Worm (Caenorhabditis elegans) whole organism, L2 larva: Measurements from ENCODE around the gene F43C11.12.

Experiments
- C34F6.9 ChIP-seq: fragments of 150-350 bp; optimal IDR thresholded peaks from 2 replicates; lab custom pipeline; 2014; ENCODE audit warnings: missing biosample characterization, missing genetic modification characterization
- F13H6.1 ChIP-seq: sonication (generic microtip); optimal IDR thresholded peaks from 2 replicates; lab custom pipeline; 2016; ENCODE audit warnings: missing genetic modification characterization, missing compliant biosample characterization
- R02D3.7 ChIP-seq: fragments of 150-350 bp; optimal IDR thresholded peaks from 2 replicates; lab custom pipeline; 2014; ENCODE audit warnings: missing biosample characterization, missing genetic modification characterization
- Y55F3AM.14 ChIP-seq: fragments of 200-800 bp; sonication (Bioruptor generic); optimal IDR thresholded peaks from 2 replicates; lab custom pipeline; 2018; ENCODE audit warnings: mild to moderate bottlenecking, missing genetic modification characterization, missing compliant biosample characterization
- ZK546.5 ChIP-seq: sonication (generic microtip); optimal IDR thresholded peaks from 2 replicates; lab custom pipeline; 2017; ENCODE audit warnings: missing biosample characterization, missing genetic modification characterization
- alr-1 ChIP-seq: fragments of 150-350 bp; optimal IDR thresholded peaks from 2 replicates; lab custom pipeline; 2014; ENCODE audit warnings: missing biosample characterization, missing genetic modification characterization
- aly-2 ChIP-seq: fragments of 150-350 bp; optimal IDR thresholded peaks from 2 replicates; lab custom pipeline; 2014; ENCODE audit warnings: missing biosample characterization, missing genetic modification characterization
- ama-1 ChIP-seq: fragments of 150-350 bp; optimal IDR thresholded peaks from 2 replicates; lab custom pipeline; 2018; ENCODE audit warnings: inconsistent platforms
- blmp-1 ChIP-seq: sonication (generic microtip); optimal IDR thresholded peaks from 2 replicates; lab custom pipeline; 2017; ENCODE audit warnings: missing genetic modification characterization, mild to moderate bottlenecking, missing compliant biosample characterization, antibody characterized with exemption, moderate library complexity; ENCODE audit not compliant: insufficient read depth
- ceh-16 ChIP-seq: fragments of 150-350 bp; optimal IDR thresholded peaks from 2 replicates; lab custom pipeline; 2014; ENCODE audit warnings: missing biosample characterization, missing genetic modification characterization
- ceh-82 ChIP-seq: fragments of 150-350 bp; optimal IDR thresholded peaks from 2 replicates; lab custom pipeline; 2014; ENCODE audit warnings: missing biosample characterization, missing genetic modification characterization
- crh-2 ChIP-seq: sonication (generic microtip); optimal IDR thresholded peaks from 2 replicates; lab custom pipeline; 2017; ENCODE audit warnings: missing biosample characterization, missing genetic modification characterization
- egl-27 ChIP-seq: sonication (generic microtip); optimal IDR thresholded peaks from 3 replicates; lab custom pipeline; 2017; ENCODE audit warnings: missing biosample characterization, missing genetic modification reagents, missing genetic modification characterization
- elt-1 ChIP-seq: fragments of 150-350 bp; optimal IDR thresholded peaks from 2 replicates; lab custom pipeline; 2014; ENCODE audit warnings: missing biosample characterization, missing genetic modification characterization
- fos-1 ChIP-seq: fragments of 150-350 bp; optimal IDR thresholded peaks from 2 replicates; lab custom pipeline; 2014; ENCODE audit warnings: missing biosample characterization, missing genetic modification characterization
- gmeb-1 ChIP-seq: fragments of 150-350 bp; optimal IDR thresholded peaks from 2 replicates; lab custom pipeline; 2014; ENCODE audit warnings: missing biosample characterization, missing genetic modification characterization
- lin-11 ChIP-seq: fragments of 150-350 bp; sonication (generic microtip); optimal IDR thresholded peaks from 2 replicates; lab custom pipeline; 2014; ENCODE audit warnings: missing biosample characterization, missing genetic modification characterization, inconsistent platforms, mixed read lengths
- lin-13 ChIP-seq: fragments of 150-350 bp; optimal IDR thresholded peaks from 2 replicates; lab custom pipeline; 2014; ENCODE audit warnings: missing biosample characterization, missing genetic modification reagents, missing genetic modification characterization
- lin-39 ChIP-seq: fragments of 150-350 bp; optimal IDR thresholded peaks from 2 replicates; lab custom pipeline; 2014; ENCODE audit warnings: missing biosample characterization, missing genetic modification reagents, missing genetic modification characterization
- lsy-2 ChIP-seq, 2 experiments: fragments of 150-350 bp in 1 of 2; sonication (generic microtip) in 1 of 2; optimal IDR thresholded peaks; 2 replicates each; lab custom pipeline; 2014 to 2017; ENCODE audit warnings: missing biosample characterization in 2 of 2, missing genetic modification characterization in 2 of 2
- mbf-1 ChIP-seq: sonication (generic microtip); optimal IDR thresholded peaks from 2 replicates; lab custom pipeline; 2017; ENCODE audit warnings: missing biosample characterization, missing genetic modification characterization
- mdl-1 ChIP-seq, 2 experiments: fragments of 150-350 bp in 1 of 2; sonication (generic microtip) in 1 of 2; optimal IDR thresholded peaks; 2 replicates each; lab custom pipeline; 2017; ENCODE audit warnings: missing biosample characterization in 2 of 2, missing genetic modification characterization in 2 of 2
- nhr-129 ChIP-seq: fragments of 150-350 bp; optimal IDR thresholded peaks from 2 replicates; lab custom pipeline; 2014; ENCODE audit warnings: missing biosample characterization, missing genetic modification characterization
- nhr-23 ChIP-seq: fragments of 150-350 bp; optimal IDR thresholded peaks from 2 replicates; lab custom pipeline; 2014; ENCODE audit warnings: missing biosample characterization, missing genetic modification reagents, missing genetic modification characterization
- nhr-25 ChIP-seq: fragments of 150-350 bp; sonication (generic microtip); optimal IDR thresholded peaks from 3 replicates; lab custom pipeline; 2014; ENCODE audit warnings: missing biosample characterization, missing genetic modification characterization
- nhr-77 ChIP-seq: fragments of 150-350 bp; optimal IDR thresholded peaks from 2 replicates; lab custom pipeline; 2014; ENCODE audit warnings: missing biosample characterization, missing genetic modification characterization
- sem-4 ChIP-seq: fragments of 150-350 bp; optimal IDR thresholded peaks from 2 replicates; lab custom pipeline; 2014; ENCODE audit warnings: missing biosample characterization, missing genetic modification reagents, missing genetic modification characterization
- skn-1 ChIP-seq: sonication (generic microtip); optimal IDR thresholded peaks from 2 replicates; lab custom pipeline; 2017; ENCODE audit warnings: missing biosample characterization, missing genetic modification characterization
- sma-3 ChIP-seq: sonication (generic microtip); optimal IDR thresholded peaks from 2 replicates; lab custom pipeline; 2016; ENCODE audit warnings: missing genetic modification reagents, missing genetic modification characterization, missing compliant biosample characterization
- sma-9 ChIP-seq, 2 experiments: fragments of 150-350 bp in 1 of 2; sonication (generic microtip) in 1 of 2; optimal IDR thresholded peaks; 2 replicates each; lab custom pipeline; 2014 to 2016; ENCODE audit warnings: missing genetic modification characterization in 2 of 2, mild to moderate bottlenecking in 1 of 2, missing biosample characterization in 1 of 2, missing compliant biosample characterization in 1 of 2, missing genetic modification reagents in 1 of 2, moderate library complexity in 1 of 2
- snpc-4 ChIP-seq: fragments of 150-350 bp; optimal IDR thresholded peaks from 2 replicates; lab custom pipeline; 2014; ENCODE audit warnings: missing biosample characterization, missing genetic modification characterization
- unc-39 ChIP-seq: fragments of 150-350 bp; optimal IDR thresholded peaks from 2 replicates; lab custom pipeline; 2014; ENCODE audit warnings: missing biosample characterization, missing genetic modification characterization
- unc-55 ChIP-seq: fragments of 150-350 bp; sonication (generic microtip); optimal IDR thresholded peaks from 3 replicates; lab custom pipeline; 2014; ENCODE audit warnings: missing biosample characterization, missing genetic modification reagents, missing genetic modification characterization
- unc-62 ChIP-seq: fragments of 150-350 bp; optimal IDR thresholded peaks from 2 replicates; lab custom pipeline; 2014; ENCODE audit warnings: missing biosample characterization, missing genetic modification reagents, missing genetic modification characterization
- ztf-11 ChIP-seq: sonication (generic microtip); optimal IDR thresholded peaks from 2 replicates; lab custom pipeline; 2017; ENCODE audit warnings: missing biosample characterization, missing genetic modification characterization
- ztf-4 ChIP-seq: fragments of 150-350 bp; optimal IDR thresholded peaks from 2 replicates; lab custom pipeline; 2014; ENCODE audit warnings: missing biosample characterization, missing genetic modification characterization

Gene F43C11.12

DNA sequence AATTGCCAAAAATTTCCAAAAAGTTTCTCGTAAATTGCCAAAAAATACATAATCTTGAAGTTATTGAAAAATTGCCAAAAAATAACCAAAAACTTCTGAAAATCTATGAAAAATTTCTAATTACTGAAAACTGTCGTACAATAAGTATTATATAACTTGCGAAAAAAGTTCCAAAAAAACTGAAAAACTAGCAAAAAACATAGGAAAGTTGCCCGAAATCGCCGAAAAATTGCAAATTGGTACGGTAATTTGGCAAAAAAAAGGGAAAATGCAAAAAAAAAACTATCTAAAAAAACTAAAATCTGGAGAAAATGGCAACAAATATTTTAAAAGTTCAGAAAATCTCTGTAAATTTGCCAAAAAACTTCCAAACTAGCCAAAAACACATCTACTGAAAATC, 25.0 kb downstream of the F43C11.12 start, which contains the start of gene enri-1:
Gene enri-1 (minus strand): TSS at position 101 of the 400 bp plus-strand sequence.
- TF ChIP-seq ZK546.5 (tag; lab: Kevin White, UChicago) (no peak), ceh-82 (no peak), unc-62 (GFP tag; lab: Kevin White, UChicago) (no peak), egl-27 (no peak), sma-9 (GFP tag; optimal IDR thresholded peaks at IDR 0.05; lab: Kevin White, UChicago) (no peak), sma-9 (tag; optimal IDR thresholded peaks at IDR 0.05; lab: Kevin White, UChicago) (no peak), nhr-25 (no peak), snpc-4 (tag; lab: Kevin White, UChicago) (no peak)

DNA sequence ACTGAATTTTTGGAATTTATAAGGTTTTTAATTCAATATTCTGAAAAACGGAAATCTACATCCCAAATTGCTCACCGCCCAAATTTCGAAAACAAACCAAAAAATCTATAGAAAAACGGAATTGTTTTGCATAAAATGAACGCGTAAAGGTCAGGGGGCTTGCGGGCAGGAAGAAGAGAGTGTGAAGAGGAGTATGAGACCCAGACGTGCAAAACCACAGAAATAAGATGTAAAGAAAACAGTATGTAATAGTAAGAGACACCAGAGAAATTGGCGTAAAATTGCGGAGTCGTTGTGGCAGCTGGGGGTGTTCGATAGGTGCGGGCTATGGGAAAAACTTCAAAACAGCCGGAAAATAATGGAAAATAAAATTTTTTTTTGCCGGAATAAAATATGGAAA, 25.5 kb downstream of the F43C11.12 start:
- TF ChIP-seq crh-2: peak; percentile 14
- TF ChIP-seq blmp-1 (tag; lab: Kevin White, UChicago): no peak
- TF ChIP-seq snpc-4 (tag; lab: Kevin White, UChicago): no peak
- no peak for TF ChIP-seq ZK546.5 (tag; lab: Kevin White, UChicago)
- TF ChIP-seq mbf-1: no peak
- TF ChIP-seq lsy-2 (tag; optimal IDR thresholded peaks at IDR 0.05; lab: Kevin White, UChicago): peak in 1 of 2 experiments; percentile 38
- TF ChIP-seq unc-55 (GFP tag; lab: Kevin White, UChicago): peak; percentile 26
- TF ChIP-seq ceh-82: no peak
- TF ChIP-seq Y55F3AM.14 (GFP tag; lab: Kevin White, UChicago): no peak
- no peak for TF ChIP-seq lin-13 (GFP tag; lab: Kevin White, UChicago)
- no peak for TF ChIP-seq elt-1
- TF ChIP-seq skn-1 (tag; lab: Kevin White, UChicago): no peak
- no peak for TF ChIP-seq alr-1 (tag; lab: Kevin White, UChicago)
- TF ChIP-seq sem-4 (tag; lab: Kevin White, UChicago): no peak
- no peak for TF ChIP-seq lin-39
- no peak for TF ChIP-seq nhr-23
- TF ChIP-seq egl-27: no peak
- no peak for TF ChIP-seq nhr-25
- no peak for TF ChIP-seq aly-2 (tag; lab: Kevin White, UChicago)

DNA sequence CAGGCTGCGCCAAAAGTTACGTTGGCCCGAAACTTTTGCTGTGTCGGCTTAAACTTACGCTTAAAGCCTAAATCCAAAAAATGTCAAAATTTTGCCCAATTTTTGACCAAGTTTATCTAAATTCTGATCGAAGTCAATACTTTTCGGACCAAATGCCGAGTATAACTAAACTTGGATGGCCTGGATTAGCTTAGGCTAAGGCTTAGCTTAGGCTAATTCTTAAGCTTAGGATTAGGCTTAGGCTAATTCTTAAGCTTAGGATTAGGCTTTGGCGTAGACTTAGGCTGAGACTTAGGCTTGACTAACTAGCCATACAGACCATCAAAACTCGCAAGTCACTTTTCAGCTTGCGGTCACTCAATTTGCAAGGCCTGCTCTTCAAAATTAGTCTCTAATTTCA, 30.3 kb downstream of the F43C11.12 start:
- TF ChIP-seq Y55F3AM.14 (GFP tag; lab: Kevin White, UChicago) (no peak), skn-1 (tag; lab: Kevin White, UChicago) (no peak), F13H6.1 (tag; lab: Kevin White, UChicago) (no peak), ztf-11 (no peak), nhr-23 (no peak)

DNA sequence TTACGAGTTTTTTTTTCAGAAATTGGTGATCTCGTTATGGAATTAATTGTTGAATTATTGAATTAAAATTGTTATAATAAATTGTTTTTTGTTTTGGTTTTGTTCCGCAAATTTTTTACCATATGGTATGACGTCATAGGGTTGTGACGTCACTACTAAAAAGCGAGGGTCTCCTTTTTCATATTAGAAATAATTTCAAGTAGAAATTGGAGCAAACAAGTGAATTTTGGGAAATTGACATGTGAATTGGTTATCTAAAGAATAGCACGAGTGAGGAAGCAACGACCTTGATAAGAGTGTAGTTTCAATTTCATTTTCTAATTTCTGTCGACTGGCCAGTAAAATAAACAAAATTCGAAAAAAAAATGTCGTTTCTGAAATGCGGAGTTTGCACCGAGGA, 31.0 kb downstream of the F43C11.12 start, which contains the start of gene F43C11.7:
Gene F43C11.7 (plus strand): TSS at position 326 of the 400 bp plus-strand sequence.
- peak; percentile 26 for TF ChIP-seq gmeb-1 (tag; lab: Kevin White, UChicago)
- TF ChIP-seq fos-1 (tag; lab: Kevin White, UChicago): peak; percentile 60
- no peak for TF ChIP-seq elt-1
- TF ChIP-seq, all 48 proteins: peak for 2

DNA sequence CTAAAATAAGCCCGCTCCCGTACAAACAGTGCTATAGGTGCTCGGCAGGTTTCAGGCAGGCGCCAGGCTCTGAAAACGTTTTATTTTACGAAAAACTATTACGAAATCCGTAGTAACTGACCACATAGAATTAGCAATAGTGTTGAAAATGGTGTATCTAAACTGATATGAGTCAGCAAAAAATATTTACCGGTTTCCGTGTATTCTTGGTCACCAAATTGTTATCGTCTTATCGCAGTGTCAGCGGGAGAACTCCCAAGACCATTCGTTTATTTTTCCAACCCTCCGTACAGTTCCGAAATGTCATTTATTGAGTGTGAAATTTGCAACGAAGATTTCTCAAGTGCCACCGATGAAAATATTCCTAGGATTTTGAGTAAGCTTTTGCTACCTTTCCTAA, 34.3 kb downstream of the F43C11.12 start, which contains the start of gene F43C11.8:
Gene F43C11.8 (plus strand): TSS at position 301 of the 400 bp plus-strand sequence.
- no peak for TF ChIP-seq alr-1 (tag; lab: Kevin White, UChicago)
- TF ChIP-seq ztf-4 (tag; lab: Kevin White, UChicago): no peak
- TF ChIP-seq fos-1 (tag; lab: Kevin White, UChicago): peak; percentile 1

DNA sequence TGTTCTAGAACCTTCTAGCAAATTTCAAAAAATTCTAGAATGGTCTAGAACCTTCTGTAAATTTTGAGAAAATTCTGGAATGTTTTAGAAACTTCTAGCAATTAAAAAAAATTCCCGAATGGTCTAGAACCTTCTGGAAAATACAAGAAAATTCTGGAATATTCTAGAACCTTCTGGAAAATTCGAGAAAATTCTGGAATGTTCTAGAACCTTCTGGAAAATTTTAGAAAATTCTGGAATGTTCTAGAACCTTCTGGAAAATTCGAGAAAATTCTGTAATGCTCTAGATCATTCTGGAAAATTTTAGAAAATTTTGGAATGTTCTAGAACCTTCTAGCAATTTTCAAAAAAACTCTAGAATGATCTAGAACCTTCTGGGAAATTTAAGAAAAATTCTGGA, 36.1 kb downstream of the F43C11.12 start:
- no peak for TF ChIP-seq lsy-2 (tag; optimal IDR thresholded peaks at IDR 0.05; lab: Kevin White, UChicago)
- no peak for TF ChIP-seq Y55F3AM.14 (GFP tag; lab: Kevin White, UChicago)
- no peak for TF ChIP-seq snpc-4 (tag; lab: Kevin White, UChicago)
- TF ChIP-seq ztf-4 (tag; lab: Kevin White, UChicago): no peak
- no peak for TF ChIP-seq nhr-23
- TF ChIP-seq ceh-16 (tag; lab: Kevin White, UChicago): no peak
- TF ChIP-seq nhr-129 (tag; lab: Kevin White, UChicago): no peak
- no peak for TF ChIP-seq sma-3 (GFP tag; lab: Kevin White, UChicago)
- no peak for TF ChIP-seq mdl-1 (tag; optimal IDR thresholded peaks at IDR 0.05; lab: Kevin White, UChicago)
- no peak for TF ChIP-seq lin-11
- no peak for TF ChIP-seq ama-1 (lab: Kevin White, UChicago)
- no peak for TF ChIP-seq lin-13 (GFP tag; lab: Kevin White, UChicago)
- TF ChIP-seq unc-39: no peak
- TF ChIP-seq C34F6.9 (tag; lab: Kevin White, UChicago): no peak
- TF ChIP-seq F13H6.1 (tag; lab: Kevin White, UChicago): no peak
- TF ChIP-seq mbf-1: no peak
- TF ChIP-seq nhr-77 (tag; lab: Kevin White, UChicago): no peak
- TF ChIP-seq unc-55 (GFP tag; lab: Kevin White, UChicago): no peak
- TF ChIP-seq R02D3.7: no peak
